Fruit fly (Drosophila melanogaster) whole organism, adult: ENCODE measurements around the gene mesh.

Experiments
- CG11617 ChIP-seq: fragments of 200-800 bp; sonication (Bioruptor generic); optimal IDR thresholded peaks from 2 replicates; lab custom pipeline; 2017; ENCODE audit warnings: mild to moderate bottlenecking, missing biosample characterization, missing genetic modification reagents, missing genetic modification characterization
- CG12768 ChIP-seq: fragments of 200-800 bp; sonication (Bioruptor generic); optimal IDR thresholded peaks from 2 replicates; lab custom pipeline; 2017; ENCODE audit warnings: missing biosample characterization, missing genetic modification characterization, mild to moderate bottlenecking, moderate library complexity, missing genetic modification reagents
- CG14711 ChIP-seq: fragments of 200-800 bp; sonication (Bioruptor generic); optimal IDR thresholded peaks from 2 replicates; lab custom pipeline; 2018; ENCODE audit warnings: missing biosample characterization, mild to moderate bottlenecking, missing genetic modification characterization, moderate library complexity
- CG1620 ChIP-seq: fragments of 200-800 bp; sonication (Bioruptor generic); optimal IDR thresholded peaks from 2 replicates; lab custom pipeline; 2016; ENCODE audit warnings: missing biosample characterization, missing genetic modification characterization
- CG33017 ChIP-seq: fragments of 200-800 bp; sonication (Bioruptor generic); optimal IDR thresholded peaks from 2 replicates; lab custom pipeline; 2018; ENCODE audit warnings: missing biosample characterization, mild to moderate bottlenecking, missing genetic modification characterization, moderate library complexity
- CG5204 ChIP-seq: fragments of 200-800 bp; sonication (Bioruptor generic); optimal IDR thresholded peaks from 2 replicates; lab custom pipeline; 2016; ENCODE audit warnings: missing biosample characterization, missing genetic modification characterization
- CG7045 ChIP-seq: fragments of 200-800 bp; sonication (Bioruptor generic); optimal IDR thresholded peaks from 2 replicates; lab custom pipeline; 2017; ENCODE audit warnings: missing biosample characterization, mild to moderate bottlenecking, missing genetic modification characterization
- CG7101 ChIP-seq: fragments of 200-800 bp; sonication (Bioruptor generic); optimal IDR thresholded peaks from 2 replicates; lab custom pipeline; 2018; ENCODE audit warnings: missing biosample characterization, mild to moderate bottlenecking, missing genetic modification characterization, moderate library complexity
- Clk ChIP-seq: fragments of 200-800 bp; sonication (Bioruptor generic); optimal IDR thresholded peaks from 2 replicates; lab custom pipeline; 2017; ENCODE audit warnings: missing biosample characterization, missing genetic modification characterization
- Crg-1 ChIP-seq: fragments of 200-800 bp; sonication (Bioruptor generic); optimal IDR thresholded peaks from 2 replicates; lab custom pipeline; 2016; ENCODE audit warnings: missing biosample characterization, missing genetic modification characterization
- Hr96 ChIP-seq: fragments of 200-800 bp; sonication (Bioruptor generic); optimal IDR thresholded peaks from 2 replicates; lab custom pipeline; 2016; ENCODE audit warnings: missing biosample characterization, missing genetic modification characterization
- Mnt ChIP-seq: fragments of 200-800 bp; sonication (Bioruptor generic); optimal IDR thresholded peaks from 2 replicates; lab custom pipeline; 2016; ENCODE audit warnings: missing biosample characterization, mild to moderate bottlenecking, missing genetic modification characterization
- bab1 ChIP-seq: fragments of 200-800 bp; sonication (Bioruptor generic); optimal IDR thresholded peaks from 3 replicates; lab custom pipeline; 2019; ENCODE audit warnings: missing biosample characterization, mild to moderate bottlenecking, missing genetic modification characterization, moderate library complexity
- cic ChIP-seq: fragments of 200-800 bp; sonication (Bioruptor generic); optimal IDR thresholded peaks from 2 replicates; lab custom pipeline; 2017; ENCODE audit warnings: missing biosample characterization, mild to moderate bottlenecking, missing genetic modification characterization, moderate library complexity
- cnc ChIP-seq, 2 experiments: fragments of >200 bp; optimal IDR thresholded peaks; 2 replicates each; lab custom pipeline; 2017
- kay ChIP-seq: fragments of 200-800 bp; sonication (Bioruptor generic); peaks from one replicate; lab custom pipeline; 2016; ENCODE audit warnings: missing biosample characterization, missing genetic modification characterization, borderline replicate concordance
- ovo ChIP-seq: fragments of 200-800 bp; sonication (Bioruptor generic); optimal IDR thresholded peaks from 2 replicates; lab custom pipeline; 2016; ENCODE audit warnings: missing biosample characterization, missing genetic modification characterization
- pad ChIP-seq: fragments of 200-800 bp; sonication (Bioruptor generic); optimal IDR thresholded peaks from 3 replicates; lab custom pipeline; 2017; ENCODE audit warnings: missing biosample characterization, missing genetic modification characterization, mild to moderate bottlenecking, moderate library complexity, missing genetic modification reagents
- tj ChIP-seq: fragments of 200-800 bp; sonication (Bioruptor generic); optimal IDR thresholded peaks from 3 replicates; lab custom pipeline; 2017; ENCODE audit warnings: missing biosample characterization, mild to moderate bottlenecking, missing genetic modification characterization, moderate library complexity
- toe ChIP-seq: fragments of 200-800 bp; sonication (Bioruptor generic); optimal IDR thresholded peaks from 2 replicates; lab custom pipeline; 2016; ENCODE audit warnings: missing biosample characterization, missing genetic modification characterization

mesh gene

DNA sequence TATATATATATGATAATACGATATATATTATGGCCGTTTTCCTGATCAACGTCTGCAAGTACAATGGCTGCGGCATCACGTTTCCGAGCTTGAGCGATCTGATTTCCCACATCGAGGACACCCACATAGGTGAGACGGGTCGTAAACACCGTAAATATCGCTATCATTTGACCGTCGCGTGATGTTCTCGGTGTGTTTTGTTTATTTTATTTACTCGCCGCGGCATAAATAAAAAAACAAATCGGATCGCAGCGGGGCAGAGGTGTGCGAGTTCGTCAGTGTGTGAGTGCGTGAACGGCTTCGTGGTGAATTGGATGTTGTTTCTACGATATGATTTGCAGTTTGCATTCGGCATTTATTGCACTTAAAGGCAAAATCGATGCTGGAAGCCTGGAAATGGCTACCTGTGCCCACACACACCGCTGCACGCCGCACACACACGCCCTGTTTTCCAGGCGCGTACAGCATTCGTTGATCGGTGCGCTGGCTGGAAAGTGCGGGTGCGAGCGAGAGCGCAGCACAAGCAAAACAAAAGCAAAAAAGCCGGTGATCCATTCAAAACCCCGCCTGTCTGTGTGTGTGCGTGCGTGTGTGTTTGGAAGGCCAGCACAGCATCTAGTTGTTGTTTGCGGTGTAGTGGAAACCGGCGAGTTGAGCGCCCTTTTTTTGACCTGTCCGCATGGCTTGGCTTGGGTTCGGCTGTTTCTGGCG, 25.9 kb upstream of the mesh start:
- peak; percentile 59 for TF ChIP-seq tj (GFP tag; lab: Kevin White, UChicago)
- peak; percentile 18 for TF ChIP-seq Mnt (GFP tag; lab: Kevin White, UChicago)
- TF ChIP-seq CG11617 (GFP tag; lab: Kevin White, UChicago): peak; percentile 60
- TF ChIP-seq CG7045 (GFP tag; lab: Kevin White, UChicago): no peak
- TF ChIP-seq toe (GFP tag; lab: Kevin White, UChicago): no peak
- TF ChIP-seq pad: peak; percentile 28
- TF ChIP-seq Hr96 (GFP tag; lab: Kevin White, UChicago): no peak
- peak; percentile 99 for TF ChIP-seq cic (GFP tag; lab: Kevin White, UChicago)
- peak; percentile 15 for TF ChIP-seq Crg-1 (GFP tag; lab: Kevin White, UChicago)
- TF ChIP-seq CG12768 (GFP tag; lab: Kevin White, UChicago): peak; percentile 18
- peak; percentile 17 for TF ChIP-seq CG14711 (tag; lab: Kevin White, UChicago)
- peak; percentile 31 for TF ChIP-seq CG33017 (tag; lab: Kevin White, UChicago)
- TF ChIP-seq ovo (GFP tag; lab: Kevin White, UChicago): peak; percentile 7

DNA sequence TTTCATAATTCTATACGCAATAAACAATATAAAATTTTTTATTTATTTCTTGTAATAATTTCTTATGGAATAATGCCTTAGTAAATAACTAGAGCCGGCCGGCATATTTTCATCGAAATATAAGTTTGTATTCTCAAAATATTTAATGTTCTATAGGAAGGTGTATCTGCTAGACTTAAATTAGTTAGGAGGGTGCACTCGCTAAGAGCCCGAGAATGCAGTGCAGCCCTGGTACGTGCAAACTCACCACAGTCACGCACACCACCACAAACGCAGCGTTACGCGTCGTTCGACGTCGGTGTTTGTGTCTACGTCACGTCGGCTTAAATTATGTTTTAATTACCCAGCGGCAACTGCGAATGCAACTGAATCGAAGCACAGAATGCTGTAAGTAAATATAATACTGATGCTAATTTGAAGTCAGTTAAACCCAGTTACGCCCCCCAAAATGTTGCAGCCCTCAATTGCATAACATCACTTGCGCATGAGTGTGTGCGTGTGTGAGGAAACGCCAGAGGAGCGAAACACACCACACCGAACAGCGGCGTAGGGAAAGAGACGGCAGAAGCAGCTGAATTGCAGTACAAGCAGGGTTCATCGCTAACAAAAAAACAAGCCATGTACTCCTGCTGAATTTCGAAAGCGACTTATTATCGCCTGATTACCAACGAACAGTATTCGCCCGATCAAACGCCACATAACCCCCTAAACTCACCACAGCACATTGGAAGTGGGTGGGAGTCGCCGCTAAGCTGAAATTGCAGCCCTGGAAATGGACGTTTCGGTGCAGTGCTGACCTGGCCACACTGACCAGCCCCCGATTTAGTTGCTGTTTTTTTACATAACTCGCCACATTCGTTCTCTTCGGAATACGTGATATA, 25.1 kb upstream of the mesh start, which contains the start of gene CG12054:
Gene CG12054 (plus strand): TSS at position 247 of the 881 bp plus-strand sequence.
- TF ChIP-seq toe (GFP tag; lab: Kevin White, UChicago): no peak
- peak; percentile 19 for TF ChIP-seq CG1620
- no peak for TF ChIP-seq Crg-1 (GFP tag; lab: Kevin White, UChicago)
- TF ChIP-seq CG5204: no peak
- TF ChIP-seq cnc (optimal IDR thresholded peaks at IDR 0.05; lab: Kevin White, UChicago): no peak
- TF ChIP-seq kay (GFP tag; lab: Kevin White, UChicago): no peak
- TF ChIP-seq CG12768 (GFP tag; lab: Kevin White, UChicago): no peak
- no peak for TF ChIP-seq CG11617 (GFP tag; lab: Kevin White, UChicago)
- no peak for TF ChIP-seq CG7101
- no peak for TF ChIP-seq ovo (GFP tag; lab: Kevin White, UChicago)
- peak; percentile 3 for TF ChIP-seq bab1
- TF ChIP-seq CG33017 (tag; lab: Kevin White, UChicago): no peak
- peak; percentile 27 for TF ChIP-seq Hr96 (GFP tag; lab: Kevin White, UChicago)
- no peak for TF ChIP-seq cic (GFP tag; lab: Kevin White, UChicago)
- peak; percentile 15 for TF ChIP-seq Mnt (GFP tag; lab: Kevin White, UChicago)
- TF ChIP-seq tj (GFP tag; lab: Kevin White, UChicago): no peak
- no peak for TF ChIP-seq pad
- no peak for TF ChIP-seq CG14711 (tag; lab: Kevin White, UChicago)
- TF ChIP-seq Clk: no peak
- no peak for TF ChIP-seq CG7045 (GFP tag; lab: Kevin White, UChicago)

DNA sequence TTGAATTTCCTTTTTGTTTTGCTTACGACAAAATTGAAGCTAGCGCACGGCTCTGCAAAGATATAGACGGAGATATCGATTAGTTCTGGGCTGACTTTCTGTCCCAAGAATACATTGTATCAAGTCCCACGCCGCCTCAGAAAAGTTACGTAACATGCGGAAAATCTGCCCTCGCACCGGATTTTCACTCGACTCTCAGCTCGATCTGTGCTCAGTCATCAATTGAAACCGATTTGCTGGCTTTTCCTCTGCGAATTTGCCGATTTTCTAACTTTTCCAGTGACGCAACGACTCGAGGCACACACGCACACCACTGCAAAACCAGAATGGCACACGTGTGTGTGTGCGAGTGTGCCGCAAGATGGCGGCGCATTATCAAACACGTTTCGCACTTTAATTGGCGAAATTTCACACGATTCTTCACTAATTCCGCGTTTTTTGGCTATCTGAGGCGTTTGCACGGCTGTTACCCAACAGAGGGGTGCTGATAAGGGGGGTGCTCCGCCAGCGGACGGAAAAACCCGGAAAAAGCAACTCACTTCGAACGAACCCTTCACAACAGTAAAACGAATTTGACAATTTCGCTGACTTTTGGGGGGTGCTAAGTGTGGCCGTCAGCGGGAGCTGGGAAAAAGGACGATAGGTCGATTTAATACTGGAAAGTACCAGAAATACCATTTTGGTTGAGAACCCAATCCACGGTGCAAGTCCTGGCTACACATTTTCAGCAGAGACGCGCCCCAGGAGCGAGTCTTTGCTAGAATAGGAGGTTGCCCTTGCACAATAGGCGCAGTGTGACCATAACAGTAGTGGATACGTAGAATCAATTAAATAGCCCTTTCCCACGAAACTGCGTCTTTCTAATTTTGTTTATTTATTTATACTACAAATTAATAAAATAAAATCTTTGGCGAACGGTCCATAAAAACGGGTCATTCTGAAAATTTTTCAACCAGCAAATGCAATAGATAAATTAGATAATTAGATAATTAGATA, 23.7 kb upstream of the mesh start, which contains the start of gene ATPsynC:
Gene ATPsynC (minus strand): TSS at position 634 of the 996 bp plus-strand sequence.
- TF ChIP-seq toe (GFP tag; lab: Kevin White, UChicago) (no peak), CG7101 (peak; percentile 60), Clk (no peak), cnc (optimal IDR thresholded peaks at IDR 0.05; lab: Kevin White, UChicago) (no peak), ovo (GFP tag; lab: Kevin White, UChicago) (no peak), CG7045 (GFP tag; lab: Kevin White, UChicago) (peak; percentile 41), bab1 (peak; percentile 79), pad (peak; percentile 49), Crg-1 (GFP tag; lab: Kevin White, UChicago) (peak; percentile 16), kay (GFP tag; lab: Kevin White, UChicago) (no peak), CG11617 (GFP tag; lab: Kevin White, UChicago) (no peak), cic (GFP tag; lab: Kevin White, UChicago) (peak; percentile 69), CG33017 (tag; lab: Kevin White, UChicago) (peak; percentile 39), CG1620 (peak; percentile 40), tj (GFP tag; lab: Kevin White, UChicago) (peak; percentile 67), Hr96 (GFP tag; lab: Kevin White, UChicago) (no peak), CG12768 (GFP tag; lab: Kevin White, UChicago) (peak; percentile 67), CG5204 (no peak), CG14711 (tag; lab: Kevin White, UChicago) (peak; percentile 9), Mnt (GFP tag; lab: Kevin White, UChicago) (peak; percentile 90)

DNA sequence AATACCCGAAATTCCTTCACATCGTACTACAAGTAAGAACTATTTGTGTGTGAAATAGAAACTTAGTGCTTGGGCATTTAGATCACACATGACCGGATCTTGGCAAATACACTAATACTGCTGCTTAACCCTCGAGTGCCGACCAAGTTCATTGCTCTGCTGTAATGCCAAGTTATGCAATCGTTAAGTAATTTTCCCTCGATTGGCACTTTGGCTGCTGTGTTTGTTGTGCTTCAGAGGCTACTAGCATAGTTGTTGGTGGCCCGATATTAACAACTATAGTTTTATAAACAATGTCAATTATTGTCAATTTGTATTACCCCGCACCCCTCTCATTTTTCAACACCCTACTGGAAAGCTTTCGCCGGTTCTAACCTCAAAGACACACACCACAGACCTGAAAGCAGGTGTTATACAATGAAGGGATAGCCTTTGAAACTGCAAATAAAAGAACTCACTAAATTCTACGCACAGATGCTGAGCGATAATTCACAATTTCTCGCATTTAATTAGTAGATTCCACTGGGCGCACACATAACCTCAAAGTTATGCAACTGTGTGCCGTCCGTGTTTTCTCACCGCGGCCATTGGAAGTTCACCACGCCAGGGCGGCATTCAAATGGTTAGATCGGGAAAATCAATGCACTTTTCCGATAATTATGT, 22.8 kb upstream of the mesh start:
- peak; percentile 21 for TF ChIP-seq Crg-1 (GFP tag; lab: Kevin White, UChicago)
- no peak for TF ChIP-seq CG5204
- TF ChIP-seq pad: peak; percentile 34
- TF ChIP-seq tj (GFP tag; lab: Kevin White, UChicago): peak; percentile 35
- TF ChIP-seq cic (GFP tag; lab: Kevin White, UChicago): peak; percentile 37
- TF ChIP-seq bab1: peak; percentile 42
- TF ChIP-seq ovo (GFP tag; lab: Kevin White, UChicago): peak; percentile 49
- TF ChIP-seq CG1620: peak; percentile 7
- TF ChIP-seq CG12768 (GFP tag; lab: Kevin White, UChicago): peak; percentile 56
- TF ChIP-seq kay (GFP tag; lab: Kevin White, UChicago): no peak
- TF ChIP-seq CG7101: peak; percentile 0
- peak; percentile 15 for TF ChIP-seq Clk
- no peak for TF ChIP-seq CG7045 (GFP tag; lab: Kevin White, UChicago)
- no peak for TF ChIP-seq Hr96 (GFP tag; lab: Kevin White, UChicago)
- TF ChIP-seq CG33017 (tag; lab: Kevin White, UChicago): peak; percentile 37
- peak; percentile 64 for TF ChIP-seq CG11617 (GFP tag; lab: Kevin White, UChicago)
- no peak for TF ChIP-seq CG14711 (tag; lab: Kevin White, UChicago)
- TF ChIP-seq cnc (optimal IDR thresholded peaks at IDR 0.05; lab: Kevin White, UChicago): no peak
- peak; percentile 71 for TF ChIP-seq Mnt (GFP tag; lab: Kevin White, UChicago)
- no peak for TF ChIP-seq toe (GFP tag; lab: Kevin White, UChicago)
